Fruit fly (Drosophila melanogaster) whole organism, embryonic: ENCODE data around the gene eIF2Bepsilon.

Source experiments
- Abd-B ChIP-seq: fragments of 200-800 bp; sonication (Bioruptor generic); optimal IDR thresholded peaks from 2 replicates; lab custom pipeline; 2018; ENCODE audit warnings: missing biosample characterization, mild to moderate bottlenecking, missing genetic modification characterization, moderate library complexity
- Atf-2 ChIP-seq: fragments of 200-800 bp; sonication (Bioruptor generic); optimal IDR thresholded peaks from 2 replicates; lab custom pipeline; 2016; ENCODE audit warnings: missing biosample characterization, missing genetic modification characterization
- BEAF-32 ChIP-seq: fragments of 200-800 bp; sonication (Bioruptor generic); optimal IDR thresholded peaks from 3 replicates; lab custom pipeline; 2017; ENCODE audit warnings: missing biosample characterization, missing genetic modification characterization, mild to moderate bottlenecking, moderate library complexity, missing genetic modification reagents
- BtbVII ChIP-seq: fragments of 200-800 bp; sonication (Bioruptor generic); optimal IDR thresholded peaks from 3 replicates; lab custom pipeline; 2017; ENCODE audit warnings: missing biosample characterization, mild to moderate bottlenecking, missing genetic modification characterization
- CG10267 ChIP-seq: fragments of 200-800 bp; sonication (Bioruptor generic); optimal IDR thresholded peaks from 2 replicates; lab custom pipeline; 2018; ENCODE audit warnings: missing biosample characterization, mild to moderate bottlenecking, missing genetic modification characterization, moderate library complexity
- CG10462 ChIP-seq: fragments of 200-800 bp; sonication (Bioruptor generic); optimal IDR thresholded peaks from 2 replicates; lab custom pipeline; 2016; ENCODE audit warnings: missing biosample characterization, missing genetic modification characterization
- CG12659 ChIP-seq: fragments of 200-800 bp; sonication (Bioruptor generic); optimal IDR thresholded peaks from 3 replicates; lab custom pipeline; 2017; ENCODE audit warnings: mild to moderate bottlenecking, missing biosample characterization, missing genetic modification reagents, missing genetic modification characterization
- CG13424 ChIP-seq: fragments of 200-800 bp; sonication (Bioruptor generic); optimal IDR thresholded peaks from 2 replicates; lab custom pipeline; 2019; ENCODE audit warnings: missing biosample characterization, mild to moderate bottlenecking, missing genetic modification characterization, moderate library complexity
- CG17328 ChIP-seq: fragments of 200-800 bp; sonication (Bioruptor generic); IDR thresholded peaks from 2 replicates; pipeline ENCODE4 v1.3.6; 2022; ENCODE audit warnings: missing biosample characterization, missing genetic modification characterization
- CG17568 ChIP-seq: fragments of 200-800 bp; sonication (Bioruptor generic); optimal IDR thresholded peaks from 2 replicates; lab custom pipeline; 2018; ENCODE audit warnings: missing biosample characterization, mild to moderate bottlenecking, missing genetic modification characterization, moderate library complexity
- CG2199 ChIP-seq: fragments of 200-800 bp; sonication (Bioruptor generic); IDR thresholded peaks from 3 replicates; pipeline ENCODE4 v1.3.6; 2022; ENCODE audit warnings: missing biosample characterization, missing genetic modification characterization
- CG2712 ChIP-seq: fragments of 200-800 bp; optimal IDR thresholded peaks from 3 replicates; lab custom pipeline; 2019; ENCODE audit warnings: missing biosample characterization, mild to moderate bottlenecking, missing genetic modification characterization, moderate library complexity
- CG2875 ChIP-seq: fragments of 200-800 bp; sonication (Bioruptor generic); optimal IDR thresholded peaks from 2 replicates; lab custom pipeline; 2017; ENCODE audit warnings: missing biosample characterization, mild to moderate bottlenecking, missing genetic modification characterization, missing genetic modification reagents
- CG3065 ChIP-seq: fragments of 200-800 bp; sonication (Bioruptor generic); optimal IDR thresholded peaks from 2 replicates; lab custom pipeline; 2016; ENCODE audit warnings: missing biosample characterization, missing genetic modification characterization
- CG31224 ChIP-seq: fragments of 200-800 bp; sonication (Bioruptor generic); IDR thresholded peaks from 2 replicates; pipeline ENCODE4 v1.3.6; 2022; ENCODE audit warnings: missing biosample characterization, missing genetic modification characterization
- CG4707 ChIP-seq: fragments of 200-800 bp; sonication (Bioruptor generic); optimal IDR thresholded peaks from 2 replicates; lab custom pipeline; 2018; ENCODE audit warnings: missing biosample characterization, mild to moderate bottlenecking, missing genetic modification characterization, moderate library complexity
- CG7357 ChIP-seq: fragments of 200-800 bp; sonication (Bioruptor generic); IDR thresholded peaks from 3 replicates; pipeline ENCODE4 v1.3.6; 2022; ENCODE audit warnings: missing biosample characterization, missing genetic modification characterization
- CG8281 ChIP-seq: fragments of 200-800 bp; sonication (Bioruptor generic); optimal IDR thresholded peaks from 2 replicates; lab custom pipeline; 2018; ENCODE audit warnings: missing biosample characterization, mild to moderate bottlenecking, missing genetic modification characterization, moderate library complexity
- CG9817 ChIP-seq: fragments of 200-800 bp; sonication (Bioruptor generic); optimal IDR thresholded peaks from 2 replicates; lab custom pipeline; 2018; ENCODE audit warnings: missing biosample characterization, mild to moderate bottlenecking, missing genetic modification characterization, moderate library complexity
- CrebB ChIP-seq: fragments of 200-800 bp; sonication (Bioruptor generic); optimal IDR thresholded peaks from 3 replicates; lab custom pipeline; 2018; ENCODE audit warnings: missing biosample characterization, mild to moderate bottlenecking, missing genetic modification characterization
- Drgx ChIP-seq: fragments of 200-800 bp; sonication (Bioruptor generic); IDR thresholded peaks from 2 replicates; pipeline ENCODE4 v1.3.6; 2022; ENCODE audit warnings: missing biosample characterization, missing genetic modification characterization
- Elba2 ChIP-seq: fragments of 200-800 bp; sonication (Bioruptor generic); optimal IDR thresholded peaks from 3 replicates; lab custom pipeline; 2016; ENCODE audit warnings: missing biosample characterization, missing genetic modification characterization
- HHEX ChIP-seq: fragments of 200-800 bp; sonication (Bioruptor generic); optimal IDR thresholded peaks from 3 replicates; lab custom pipeline; 2017; ENCODE audit warnings: missing biosample characterization, mild to moderate bottlenecking, missing genetic modification characterization, missing genetic modification reagents
- Kr ChIP-seq: fragments of 200-800 bp; sonication (Bioruptor generic); optimal IDR thresholded peaks from 2 replicates; lab custom pipeline; 2017; ENCODE audit warnings: missing biosample characterization, mild to moderate bottlenecking, missing genetic modification characterization
- Max ChIP-seq: fragments of 200-800 bp; sonication (Bioruptor generic); optimal IDR thresholded peaks from 2 replicates; lab custom pipeline; 2016; ENCODE audit warnings: missing biosample characterization, mild to moderate bottlenecking, missing genetic modification characterization
- Mrtf ChIP-seq: fragments of 200-800 bp; sonication (Bioruptor generic); IDR thresholded peaks from 3 replicates; pipeline ENCODE4 v1.3.6; 2022; ENCODE audit warnings: missing biosample characterization, missing genetic modification characterization
- NK7.1 ChIP-seq: fragments of 200-800 bp; sonication (Bioruptor generic); optimal IDR thresholded peaks from 3 replicates; lab custom pipeline; 2016; ENCODE audit warnings: missing biosample characterization, missing genetic modification characterization
- Ptx1 ChIP-seq: fragments of 200-800 bp; sonication (Bioruptor generic); IDR thresholded peaks from 2 replicates; pipeline ENCODE4 v1.3.6; 2022; ENCODE audit warnings: missing biosample characterization, missing genetic modification characterization
- Trl ChIP-seq, 3 experiments: fragments of >200 bp in 2 of 3; fragments of 200-800 bp in 1 of 3; sonication (Bioruptor generic) in 1 of 3; optimal IDR thresholded peaks; 2 replicates in 1 of 3; 3 replicates in 2 of 3; lab custom pipeline; 2016 to 2017; ENCODE audit warnings: missing biosample characterization in 1 of 3, missing genetic modification characterization in 1 of 3
- ap ChIP-seq: fragments of 200-800 bp; sonication (Bioruptor generic); IDR thresholded peaks from 2 replicates; pipeline ENCODE4 v1.3.6; 2022; ENCODE audit warnings: missing biosample characterization, missing genetic modification characterization
- dimm ChIP-seq: fragments of 200-800 bp; sonication (Bioruptor generic); IDR thresholded peaks from 2 replicates; pipeline ENCODE4 v1.3.6; 2022; ENCODE audit warnings: missing biosample characterization, missing genetic modification characterization
- dysf ChIP-seq: fragments of 200-800 bp; sonication (Bioruptor generic); IDR thresholded peaks from 3 replicates; pipeline ENCODE4 v1.3.6; 2022; ENCODE audit warnings: missing biosample characterization, missing genetic modification characterization
- ems ChIP-seq: fragments of 200-800 bp; sonication (Bioruptor generic); optimal IDR thresholded peaks from 3 replicates; lab custom pipeline; 2016; ENCODE audit warnings: missing biosample characterization, missing genetic modification characterization
- gcm ChIP-seq: fragments of 200-800 bp; sonication (Bioruptor generic); optimal IDR thresholded peaks from 2 replicates; lab custom pipeline; 2019; ENCODE audit warnings: missing biosample characterization, mild to moderate bottlenecking, missing genetic modification characterization, moderate library complexity
- gem ChIP-seq: fragments of 200-800 bp; sonication (Bioruptor generic); optimal IDR thresholded peaks from 2 replicates; lab custom pipeline; 2019; ENCODE audit warnings: missing biosample characterization, mild to moderate bottlenecking, missing genetic modification characterization, moderate library complexity
- grau ChIP-seq: fragments of 200-800 bp; optimal IDR thresholded peaks from 3 replicates; lab custom pipeline; 2019; ENCODE audit warnings: missing biosample characterization, mild to moderate bottlenecking, missing genetic modification characterization, moderate library complexity
- kay ChIP-seq: fragments of 200-800 bp; sonication (Bioruptor generic); optimal IDR thresholded peaks from 2 replicates; lab custom pipeline; 2016; ENCODE audit warnings: missing biosample characterization, missing genetic modification characterization
- lbe ChIP-seq: fragments of 200-800 bp; sonication (Bioruptor generic); optimal IDR thresholded peaks from 2 replicates; lab custom pipeline; 2016; ENCODE audit warnings: missing biosample characterization, mild to moderate bottlenecking, missing genetic modification characterization
- mirr ChIP-seq: fragments of 200-800 bp; sonication (Bioruptor generic); optimal IDR thresholded peaks from 3 replicates; lab custom pipeline; 2018; ENCODE audit warnings: missing biosample characterization, mild to moderate bottlenecking, missing genetic modification characterization
- nerfin-1 ChIP-seq: fragments of 200-800 bp; sonication (Bioruptor generic); optimal IDR thresholded peaks from 3 replicates; lab custom pipeline; 2019; ENCODE audit warnings: missing biosample characterization, mild to moderate bottlenecking, missing genetic modification characterization, moderate library complexity
- pan ChIP-seq, 4 experiments: fragments of >200 bp in 3 of 4; fragments of 200-800 bp in 1 of 4; sonication (Bioruptor generic) in 1 of 4; optimal IDR thresholded peaks in 3 of 4; IDR thresholded peaks in 1 of 4; 2 replicates each; pipeline versions ENCODE4 v1.3.6 to Lab custom; 2017 to 2022; ENCODE audit warnings: missing biosample characterization in 2 of 4, missing genetic modification characterization in 2 of 4, mixed read lengths in 1 of 4
- pita ChIP-seq: fragments of 200-800 bp; sonication (Bioruptor generic); optimal IDR thresholded peaks from 2 replicates; lab custom pipeline; 2017; ENCODE audit warnings: missing biosample characterization, mild to moderate bottlenecking, missing genetic modification characterization
- run ChIP-seq: fragments of 200-800 bp; sonication (Bioruptor generic); optimal IDR thresholded peaks from 3 replicates; lab custom pipeline; 2018; ENCODE audit warnings: missing biosample characterization, mild to moderate bottlenecking, missing genetic modification characterization
- scrt ChIP-seq: fragments of 200-800 bp; sonication (Bioruptor generic); optimal IDR thresholded peaks from 2 replicates; lab custom pipeline; 2018; ENCODE audit warnings: missing biosample characterization, mild to moderate bottlenecking, missing genetic modification characterization, moderate library complexity
- shn ChIP-seq: fragments of 200-800 bp; sonication (Bioruptor generic); optimal IDR thresholded peaks from 3 replicates; lab custom pipeline; 2016; ENCODE audit warnings: missing biosample characterization, missing genetic modification characterization
- sqz ChIP-seq: fragments of 200-800 bp; sonication (Bioruptor generic); optimal IDR thresholded peaks from 3 replicates; lab custom pipeline; 2018; ENCODE audit warnings: missing biosample characterization, mild to moderate bottlenecking, missing genetic modification characterization
- tio ChIP-seq: fragments of 200-800 bp; sonication (Bioruptor generic); optimal IDR thresholded peaks from 2 replicates; lab custom pipeline; 2017; ENCODE audit warnings: missing biosample characterization, missing genetic modification characterization, inconsistent platforms
- vvl ChIP-seq: fragments of 200-800 bp; sonication (Bioruptor generic); IDR thresholded peaks from 2 replicates; pipeline ENCODE4 v1.3.6; 2022; ENCODE audit warnings: missing biosample characterization, missing genetic modification characterization

The eIF2Bepsilon gene

dm6 chrX:1951391-1952066 lies 28.9 kb upstream of the eIF2Bepsilon start (continued):
- TF ChIP-seq run (tag; lab: Kevin White, UChicago) (peak; percentile 85), dimm (GFP tag; lab: Robert Waterston, UW) (peak; percentile 81), mirr (peak; percentile 79), lbe (GFP tag; lab: Kevin White, UChicago) (peak; percentile 97), CG2875 (peak; percentile 95), CrebB (tag; lab: Kevin White, UChicago) (peak; percentile 93), CG3065 (GFP tag; lab: Kevin White, UChicago) (peak; percentile 92), Drgx (GFP tag; lab: Robert Waterston, UW) (peak; percentile 98), shn (GFP tag; lab: Kevin White, UChicago) (peak; percentile 94), CG8281 (tag; lab: Kevin White, UChicago) (peak; percentile 85), BEAF-32 (GFP tag; lab: Kevin White, UChicago) (no peak), CG17328 (GFP tag; lab: Robert Waterston, UW) (peak; percentile 95), Ptx1 (GFP tag; lab: Robert Waterston, UW) (peak; percentile 91), Atf-2 (GFP tag; lab: Kevin White, UChicago) (peak; percentile 93), ems (GFP tag; lab: Kevin White, UChicago) (peak; percentile 97), Trl (optimal IDR thresholded peaks at IDR 0.05; lab: Kevin White, UChicago) (peak; percentile 55 to 64), Trl (GFP tag; optimal IDR thresholded peaks at IDR 0.05; lab: Kevin White, UChicago) (peak; percentile 96), NK7.1 (GFP tag; lab: Kevin White, UChicago) (peak; percentile 94), gem (tag; lab: Kevin White, UChicago) (peak; percentile 96), BtbVII (GFP tag; lab: Kevin White, UChicago) (peak; percentile 94), CG10462 (peak; percentile 90), CG2199 (peak; percentile 89), nerfin-1 (peak; percentile 92), Abd-B (GFP tag; lab: Kevin White, UChicago) (peak; percentile 69), vvl (GFP tag; lab: Robert Waterston, UW) (peak; percentile 97), dysf (GFP tag; lab: Robert Waterston, UW) (peak; percentile 93), Max (GFP tag; lab: Kevin White, UChicago) (peak; percentile 89), sqz (GFP tag; lab: Kevin White, UChicago) (peak; percentile 83), pan (optimal IDR thresholded peaks at IDR 0.05; lab: Kevin White, UChicago) (no peak), pan (GFP tag; optimal IDR thresholded peaks at IDR 0.05 in 1 of 2, IDR thresholded peaks at IDR 0.05 in 1 of 2) (peak in 1 of 2 experiments; percentile 93), CG2712 (tag; lab: Kevin White, UChicago) (peak; percentile 97), HHEX (peak; percentile 95), CG7357 (GFP tag; lab: Robert Waterston, UW) (peak; percentile 78; the same call in 2 of the 3 replicates), CG31224 (peak; percentile 87), kay (GFP tag; lab: Kevin White, UChicago) (peak; percentile 78), Elba2 (GFP tag; lab: Kevin White, UChicago) (peak; percentile 31), CG13424 (peak; percentile 96), Mrtf (GFP tag; lab: Robert Waterston, UW) (peak; percentile 92), grau (peak; percentile 93), Kr (GFP tag; lab: Kevin White, UChicago) (peak; percentile 47), CG12659 (peak; percentile 95), pita (GFP tag; lab: Kevin White, UChicago) (no peak), CG17568 (GFP tag; lab: Kevin White, UChicago) (peak; percentile 99), gcm (GFP tag; lab: Kevin White, UChicago) (peak; percentile 95), scrt (peak; percentile 93), CG10267 (tag; lab: Kevin White, UChicago) (peak; percentile 90), CG4707 (GFP tag; lab: Kevin White, UChicago) (peak; percentile 94), ap (GFP tag; lab: Robert Waterston, UW) (peak; percentile 93), tio (GFP tag; lab: Kevin White, UChicago) (peak; percentile 89), CG9817 (tag; lab: Kevin White, UChicago) (peak; percentile 89)
